Fruit fly (Drosophila melanogaster) whole organism, embryonic: Measurements from ENCODE around the gene Mco4.

Experiments used
- Abd-B ChIP-seq: fragments of 200-800 bp; sonication (Bioruptor generic); optimal IDR thresholded peaks from 2 replicates; lab custom pipeline; 2018; ENCODE audit warnings: missing biosample characterization, mild to moderate bottlenecking, missing genetic modification characterization, moderate library complexity
- CG10543 ChIP-seq: fragments of 200-800 bp; sonication (Bioruptor generic); optimal IDR thresholded peaks from 3 replicates; lab custom pipeline; 2017; ENCODE audit warnings: missing biosample characterization, mild to moderate bottlenecking, missing genetic modification characterization, moderate library complexity
- CG10654 ChIP-seq: fragments of 200-800 bp; sonication (Bioruptor generic); optimal IDR thresholded peaks from 2 replicates; lab custom pipeline; 2016; ENCODE audit warnings: missing biosample characterization, missing genetic modification characterization
- CG11456 ChIP-seq: fragments of 200-800 bp; sonication (Bioruptor generic); IDR thresholded peaks from 3 replicates; pipeline ENCODE4 v1.3.6; 2022; ENCODE audit warnings: missing biosample characterization, missing genetic modification characterization
- CG11504 ChIP-seq: fragments of 200-800 bp; sonication (Bioruptor generic); optimal IDR thresholded peaks from 3 replicates; lab custom pipeline; 2019; ENCODE audit warnings: missing biosample characterization, mild to moderate bottlenecking, missing genetic modification characterization, moderate library complexity
- CG12104 ChIP-seq: fragments of 200-800 bp; sonication (Bioruptor generic); optimal IDR thresholded peaks from 3 replicates; lab custom pipeline; 2016; ENCODE audit warnings: missing biosample characterization, missing genetic modification characterization
- CG12769 ChIP-seq: fragments of 200-800 bp; sonication (Bioruptor generic); optimal IDR thresholded peaks from 2 replicates; lab custom pipeline; 2019; ENCODE audit warnings: missing biosample characterization, mild to moderate bottlenecking, missing genetic modification characterization, moderate library complexity
- CG14710 ChIP-seq: fragments of 200-800 bp; sonication (Bioruptor generic); optimal IDR thresholded peaks from 3 replicates; lab custom pipeline; 2019; ENCODE audit warnings: missing biosample characterization, mild to moderate bottlenecking, missing genetic modification characterization, moderate library complexity
- CG1603 ChIP-seq: fragments of 200-800 bp; sonication (Bioruptor generic); optimal IDR thresholded peaks from 2 replicates; lab custom pipeline; 2019; ENCODE audit warnings: missing biosample characterization, mild to moderate bottlenecking, missing genetic modification characterization, moderate library complexity
- CG17568 ChIP-seq: fragments of 200-800 bp; sonication (Bioruptor generic); optimal IDR thresholded peaks from 2 replicates; lab custom pipeline; 2018; ENCODE audit warnings: missing biosample characterization, mild to moderate bottlenecking, missing genetic modification characterization, moderate library complexity
- CG17612 ChIP-seq: fragments of 200-800 bp; sonication (Bioruptor generic); IDR thresholded peaks from 2 replicates; pipeline ENCODE4 v1.3.6; 2022; ENCODE audit warnings: missing biosample characterization, missing genetic modification characterization
- CG2129 ChIP-seq: fragments of 200-800 bp; sonication (Bioruptor generic); IDR thresholded peaks from 2 replicates; pipeline ENCODE4 v1.3.6; 2022; ENCODE audit warnings: missing biosample characterization, missing genetic modification characterization; ENCODE audit not compliant: partially characterized antibody
- CG2678 ChIP-seq: fragments of 200-800 bp; sonication (Bioruptor generic); optimal IDR thresholded peaks from 3 replicates; lab custom pipeline; 2019; ENCODE audit warnings: missing biosample characterization, mild to moderate bottlenecking, missing genetic modification characterization, moderate library complexity
- CG4424 ChIP-seq: fragments of 200-800 bp; sonication (Bioruptor generic); optimal IDR thresholded peaks from 3 replicates; lab custom pipeline; 2016; ENCODE audit warnings: missing biosample characterization, missing genetic modification characterization
- CG5180 ChIP-seq: fragments of 200-800 bp; sonication (Bioruptor generic); optimal IDR thresholded peaks from 3 replicates; lab custom pipeline; 2017; ENCODE audit warnings: missing biosample characterization, missing genetic modification characterization, mild to moderate bottlenecking, moderate library complexity, missing genetic modification reagents
- CG6854 ChIP-seq: fragments of 200-800 bp; sonication (Bioruptor generic); optimal IDR thresholded peaks from 3 replicates; lab custom pipeline; 2017; ENCODE audit warnings: missing biosample characterization, mild to moderate bottlenecking, missing genetic modification characterization
- CG8089 ChIP-seq: fragments of 200-800 bp; sonication (Bioruptor generic); optimal IDR thresholded peaks from 3 replicates; lab custom pipeline; 2016; ENCODE audit warnings: missing biosample characterization, missing genetic modification characterization
- CG9215 ChIP-seq: fragments of 200-800 bp; sonication (Bioruptor generic); IDR thresholded peaks from 2 replicates; pipeline ENCODE4 v1.3.6; 2022; ENCODE audit warnings: missing biosample characterization, missing genetic modification characterization
- Deaf1 ChIP-seq: fragments of 200-800 bp; optimal IDR thresholded peaks from 3 replicates; lab custom pipeline; 2019; ENCODE audit warnings: missing biosample characterization, mild to moderate bottlenecking, missing genetic modification characterization, moderate library complexity
- Dref ChIP-seq: fragments of 200-800 bp; sonication (Bioruptor generic); IDR thresholded peaks from 2 replicates; pipeline ENCODE4 v1.3.6; 2022; ENCODE audit warnings: missing biosample characterization, missing genetic modification characterization
- Ets65A ChIP-seq: fragments of 200-800 bp; sonication (Bioruptor generic); peaks from one replicate; lab custom pipeline; 2016; ENCODE audit warnings: missing biosample characterization, missing genetic modification characterization
- HLH3B ChIP-seq: fragments of 200-800 bp; sonication (Bioruptor generic); IDR thresholded peaks from 2 replicates; pipeline ENCODE4 v1.3.6; 2022; ENCODE audit warnings: missing biosample characterization, missing genetic modification characterization
- HLH4C ChIP-seq: fragments of 200-800 bp; sonication (Bioruptor generic); IDR thresholded peaks from 3 replicates; pipeline ENCODE4 v1.3.6; 2022; ENCODE audit warnings: missing biosample characterization, missing genetic modification characterization; ENCODE audit not compliant: partially characterized antibody
- Hr51 ChIP-seq, 2 experiments: fragments of 200-800 bp; sonication (Bioruptor generic); optimal IDR thresholded peaks; 2 replicates in 1 of 2; 3 replicates in 1 of 2; lab custom pipeline; 2016 to 2018; ENCODE audit warnings: missing biosample characterization in 2 of 2, missing genetic modification characterization in 2 of 2, mild to moderate bottlenecking in 1 of 2, moderate library complexity in 1 of 2
- Jarid2 ChIP-seq: fragments of 200-800 bp; sonication (Bioruptor generic); optimal IDR thresholded peaks from 3 replicates; lab custom pipeline; 2017; ENCODE audit warnings: mild to moderate bottlenecking, missing biosample characterization, missing genetic modification reagents, missing genetic modification characterization
- Mrtf ChIP-seq: fragments of 200-800 bp; sonication (Bioruptor generic); IDR thresholded peaks from 3 replicates; pipeline ENCODE4 v1.3.6; 2022; ENCODE audit warnings: missing biosample characterization, missing genetic modification characterization
- NK7.1 ChIP-seq: fragments of 200-800 bp; sonication (Bioruptor generic); optimal IDR thresholded peaks from 3 replicates; lab custom pipeline; 2016; ENCODE audit warnings: missing biosample characterization, missing genetic modification characterization
- Oaz ChIP-seq: fragments of 200-800 bp; sonication (Bioruptor generic); IDR thresholded peaks from 2 replicates; pipeline ENCODE4 v1.3.6; 2022; ENCODE audit warnings: missing biosample characterization, missing genetic modification characterization
- Sox102F ChIP-seq: fragments of 200-800 bp; sonication (Bioruptor generic); optimal IDR thresholded peaks from 2 replicates; lab custom pipeline; 2018; ENCODE audit warnings: missing biosample characterization, mild to moderate bottlenecking, missing genetic modification characterization, moderate library complexity
- YL-1 ChIP-seq: fragments of 200-800 bp; sonication (Bioruptor generic); optimal IDR thresholded peaks from 3 replicates; lab custom pipeline; 2017; ENCODE audit warnings: missing biosample characterization, mild to moderate bottlenecking, missing genetic modification characterization
- ap ChIP-seq: fragments of 200-800 bp; sonication (Bioruptor generic); IDR thresholded peaks from 2 replicates; pipeline ENCODE4 v1.3.6; 2022; ENCODE audit warnings: missing biosample characterization, missing genetic modification characterization
- az2 ChIP-seq: fragments of 200-800 bp; sonication (Bioruptor generic); optimal IDR thresholded peaks from 3 replicates; lab custom pipeline; 2016; ENCODE audit warnings: missing biosample characterization, missing genetic modification characterization
- cad ChIP-seq: fragments of >200 bp; optimal IDR thresholded peaks from 2 replicates; lab custom pipeline; 2017; ENCODE audit warnings: missing biosample characterization, missing genetic modification characterization
- cwo ChIP-seq: fragments of 200-800 bp; sonication (Bioruptor generic); optimal IDR thresholded peaks from 3 replicates; lab custom pipeline; 2017; ENCODE audit warnings: missing biosample characterization, missing genetic modification characterization, mild to moderate bottlenecking, moderate library complexity, missing genetic modification reagents
- esg ChIP-seq: fragments of 200-800 bp; sonication (Bioruptor generic); conservative IDR thresholded peaks from 2 replicates; pipeline ENCODE4 v1.3.6; 2022; ENCODE audit warnings: missing biosample characterization, missing genetic modification characterization
- gcm ChIP-seq: fragments of 200-800 bp; sonication (Bioruptor generic); optimal IDR thresholded peaks from 2 replicates; lab custom pipeline; 2019; ENCODE audit warnings: missing biosample characterization, mild to moderate bottlenecking, missing genetic modification characterization, moderate library complexity
- grn ChIP-seq: fragments of 200-800 bp; sonication (Bioruptor generic); optimal IDR thresholded peaks from 3 replicates; lab custom pipeline; 2017; ENCODE audit warnings: missing biosample characterization, missing genetic modification characterization
- ind ChIP-seq: fragments of 200-800 bp; sonication (Bioruptor generic); optimal IDR thresholded peaks from 3 replicates; lab custom pipeline; 2016; ENCODE audit warnings: missing biosample characterization, missing genetic modification characterization
- lilli ChIP-seq: fragments of 200-800 bp; sonication (Bioruptor generic); optimal IDR thresholded peaks from 3 replicates; lab custom pipeline; 2016; ENCODE audit warnings: missing biosample characterization, missing genetic modification characterization
- lola ChIP-seq, 3 experiments: fragments of >200 bp in 2 of 3; fragments of 200-800 bp in 1 of 3; sonication (Bioruptor generic) in 1 of 3; optimal IDR thresholded peaks; 2 replicates each; lab custom pipeline; 2017 to 2019; ENCODE audit warnings: missing biosample characterization in 3 of 3, missing genetic modification characterization in 3 of 3, mild to moderate bottlenecking in 1 of 3, moderate library complexity in 1 of 3
- otp ChIP-seq: fragments of 200-800 bp; sonication (Bioruptor generic); IDR thresholded peaks from 3 replicates; pipeline ENCODE4, ENCODE4 v1.3.6; 2022; ENCODE audit warnings: missing biosample characterization, missing genetic modification characterization
- pan ChIP-seq, 4 experiments: fragments of >200 bp in 3 of 4; fragments of 200-800 bp in 1 of 4; sonication (Bioruptor generic) in 1 of 4; optimal IDR thresholded peaks in 3 of 4; IDR thresholded peaks in 1 of 4; 2 replicates each; pipeline versions ENCODE4 v1.3.6 to Lab custom; 2017 to 2022; ENCODE audit warnings: missing biosample characterization in 2 of 4, missing genetic modification characterization in 2 of 4, mixed read lengths in 1 of 4
- pho ChIP-seq: fragments of 200-800 bp; sonication (Bioruptor generic); optimal IDR thresholded peaks from 2 replicates; lab custom pipeline; 2016; ENCODE audit warnings: missing biosample characterization, missing genetic modification characterization
- ro ChIP-seq: fragments of 200-800 bp; sonication (Bioruptor generic); IDR thresholded peaks from 2 replicates; pipeline ENCODE4 v1.3.6; 2022; ENCODE audit warnings: missing biosample characterization, missing genetic modification characterization
- sd ChIP-seq: fragments of 200-800 bp; sonication (Bioruptor generic); optimal IDR thresholded peaks from 3 replicates; lab custom pipeline; 2018; ENCODE audit warnings: missing biosample characterization, mild to moderate bottlenecking, missing genetic modification characterization, moderate library complexity
- sima ChIP-seq: fragments of 200-800 bp; sonication (Bioruptor generic); optimal IDR thresholded peaks from 2 replicates; lab custom pipeline; 2016; ENCODE audit warnings: missing biosample characterization, missing genetic modification characterization
- unc-4 ChIP-seq: fragments of 200-800 bp; sonication (Bioruptor generic); IDR thresholded peaks from 2 replicates; pipeline ENCODE4 v1.3.6; 2022; ENCODE audit warnings: missing biosample characterization, missing genetic modification characterization; ENCODE audit not compliant: partially characterized antibody

Mco4 gene

dm6 chrX:17829083-17829997 lies 26.6 kb downstream of the Mco4 start (continued):
- peak; percentile 68 for TF ChIP-seq Sox102F
- no peak for TF ChIP-seq ind (GFP tag; lab: Kevin White, UChicago)
- TF ChIP-seq ro (GFP tag; lab: Robert Waterston, UW), result no peak
- peak; percentile 85 for TF ChIP-seq CG14710
- no peak for TF ChIP-seq CG8089
- TF ChIP-seq az2 (GFP tag; lab: Kevin White, UChicago), result peak; percentile 54
- no peak for TF ChIP-seq CG17612 (GFP tag; lab: Robert Waterston, UW)
- TF ChIP-seq ap (GFP tag; lab: Robert Waterston, UW), result peak; percentile 41; the same call in 1 of the 2 replicates
- TF ChIP-seq CG6854, result no peak
- TF ChIP-seq sima (GFP tag; lab: Kevin White, UChicago), result no peak
- TF ChIP-seq CG10543 (GFP tag; lab: Kevin White, UChicago), result no peak
- TF ChIP-seq CG1603 (tag; lab: Kevin White, UChicago), result peak; percentile 45
- TF ChIP-seq CG9215 (GFP tag; lab: Robert Waterston, UW), result no peak
- TF ChIP-seq cwo (GFP tag; lab: Kevin White, UChicago), result no peak
- TF ChIP-seq gcm (GFP tag; lab: Kevin White, UChicago), result peak; percentile 73
- TF ChIP-seq CG4424 (GFP tag; lab: Kevin White, UChicago), result peak; percentile 65
- TF ChIP-seq Dref (GFP tag; lab: Robert Waterston, UW), result no peak
- no peak for TF ChIP-seq unc-4 (GFP tag; lab: Robert Waterston, UW)
- TF ChIP-seq HLH3B, result peak; percentile 46
- peak; percentile 50; the same call in 1 of the 2 replicates for TF ChIP-seq esg (GFP tag; lab: Robert Waterston, UW)
- no peak for TF ChIP-seq otp
- no peak for TF ChIP-seq lilli (GFP tag; lab: Kevin White, UChicago)
- peak in 1 of 2 experiments; percentile 74 for TF ChIP-seq Hr51 (GFP tag; optimal IDR thresholded peaks at IDR 0.05; lab: Kevin White, UChicago)
- TF ChIP-seq Deaf1 (tag; lab: Kevin White, UChicago), result peak; percentile 31
- TF ChIP-seq grn (GFP tag; lab: Kevin White, UChicago), result no peak
- no peak for TF ChIP-seq Oaz (GFP tag; lab: Robert Waterston, UW)
- TF ChIP-seq sd, result no peak
- TF ChIP-seq CG12104 (GFP tag; lab: Kevin White, UChicago), result peak; percentile 35
- peak; percentile 15 for TF ChIP-seq Jarid2
- peak; percentile 81 for TF ChIP-seq cad (GFP tag; lab: Kevin White, UChicago)
- no peak for TF ChIP-seq pan (optimal IDR thresholded peaks at IDR 0.05; lab: Kevin White, UChicago)
- peak in 1 of 2 experiments; percentile 9 for TF ChIP-seq pan (GFP tag; optimal IDR thresholded peaks at IDR 0.05 in 1 of 2, IDR thresholded peaks at IDR 0.05 in 1 of 2)
- peak in 1 of 3 experiments; percentile 87 for TF ChIP-seq lola (GFP tag; optimal IDR thresholded peaks at IDR 0.05; lab: Kevin White, UChicago)
- TF ChIP-seq CG11456 (GFP tag; lab: Robert Waterston, UW), result no peak
- TF ChIP-seq Abd-B (GFP tag; lab: Kevin White, UChicago), result peak; percentile 39
- TF ChIP-seq CG5180 (GFP tag; lab: Kevin White, UChicago), result peak; percentile 62
- TF ChIP-seq CG11504 (tag; lab: Kevin White, UChicago), result peak; percentile 83
- TF ChIP-seq YL-1 (GFP tag; lab: Kevin White, UChicago), result no peak
- no peak for TF ChIP-seq Ets65A (GFP tag; lab: Kevin White, UChicago)
- 0 out of 3 replicates have a peak, but pooled peaks have one; percentile 5 for TF ChIP-seq Mrtf
- TF ChIP-seq CG12769, result no peak
- TF ChIP-seq pho (GFP tag; lab: Kevin White, UChicago), result no peak
- TF ChIP-seq CG10654 (GFP tag; lab: Kevin White, UChicago), result no peak
- no peak for TF ChIP-seq HLH4C
- peak; percentile 33 for TF ChIP-seq CG17568
- TF ChIP-seq CG2129 (GFP tag; lab: Robert Waterston, UW), result no peak
- no peak for TF ChIP-seq NK7.1
- peak; percentile 78 for TF ChIP-seq CG2678 (tag; lab: Kevin White, UChicago)
